Worm (Caenorhabditis elegans) whole organism, mixed stage, embryonic: ENCODE data around the gene str-134.

Experiments used
- M03D4.4 ChIP-seq: sonication (generic microtip); optimal IDR thresholded peaks from 2 replicates; lab custom pipeline; 2017; ENCODE audit warnings: mild to moderate bottlenecking, missing genetic modification characterization, missing compliant biosample characterization
- bed-3 ChIP-seq: fragments of 200-800 bp; sonication (Bioruptor generic); optimal IDR thresholded peaks from 3 replicates; lab custom pipeline; 2018; ENCODE audit warnings: mild to moderate bottlenecking, missing genetic modification characterization, moderate library complexity, missing compliant biosample characterization
- blmp-1 ChIP-seq: fragments of 150-350 bp; optimal IDR thresholded peaks from 2 replicates; lab custom pipeline; 2014; ENCODE audit warnings: missing biosample characterization, missing genetic modification characterization
- ceh-39 ChIP-seq: fragments of 150-350 bp; optimal IDR thresholded peaks from 2 replicates; lab custom pipeline; 2014; ENCODE audit warnings: missing biosample characterization, missing genetic modification characterization
- ceh-43 ChIP-seq: fragments of 200-800 bp; sonication (Bioruptor generic); optimal IDR thresholded peaks from 2 replicates; lab custom pipeline; 2018; ENCODE audit warnings: mild to moderate bottlenecking, missing genetic modification characterization, moderate library complexity, missing compliant biosample characterization
- ceh-83 ChIP-seq: fragments of 200-800 bp; sonication (Bioruptor generic); optimal IDR thresholded peaks from 2 replicates; lab custom pipeline; 2018; ENCODE audit warnings: mild to moderate bottlenecking, missing genetic modification characterization, missing compliant biosample characterization
- ces-1 ChIP-seq: fragments of 150-350 bp; optimal IDR thresholded peaks from 2 replicates; lab custom pipeline; 2014; ENCODE audit warnings: missing biosample characterization, missing genetic modification reagents, missing genetic modification characterization
- cnd-1 ChIP-seq: fragments of 200-800 bp; sonication (Bioruptor generic); optimal IDR thresholded peaks from 2 replicates; lab custom pipeline; 2018; ENCODE audit warnings: mild to moderate bottlenecking, missing genetic modification characterization, missing compliant biosample characterization
- drap-1 ChIP-seq: fragments of 200-800 bp; sonication (Bioruptor generic); optimal IDR thresholded peaks from 3 replicates; lab custom pipeline; 2018; ENCODE audit warnings: mild to moderate bottlenecking, missing genetic modification characterization, missing compliant biosample characterization
- elt-1 ChIP-seq: sonication (generic microtip); optimal IDR thresholded peaks from 2 replicates; lab custom pipeline; 2017; ENCODE audit warnings: missing genetic modification characterization, mild to moderate bottlenecking, missing compliant biosample characterization, antibody characterized with exemption, moderate library complexity, borderline replicate concordance; ENCODE audit not compliant: insufficient read depth
- elt-3 ChIP-seq: fragments of 150-350 bp; optimal IDR thresholded peaks from 2 replicates; lab custom pipeline; 2014; ENCODE audit warnings: missing biosample characterization, missing genetic modification characterization
- flh-1 ChIP-seq: fragments of 200-800 bp; sonication (Bioruptor generic); optimal IDR thresholded peaks from 2 replicates; lab custom pipeline; 2018; ENCODE audit warnings: mild to moderate bottlenecking, missing genetic modification characterization, moderate library complexity, missing compliant biosample characterization
- ham-2 ChIP-seq: fragments of 200-800 bp; sonication (Bioruptor generic); optimal IDR thresholded peaks from 2 replicates; lab custom pipeline; 2018; ENCODE audit warnings: mild to moderate bottlenecking, missing genetic modification characterization, missing compliant biosample characterization
- hlh-1 ChIP-seq: fragments of 150-350 bp; optimal IDR thresholded peaks from 2 replicates; lab custom pipeline; 2014; ENCODE audit warnings: missing biosample characterization, missing genetic modification reagents, missing genetic modification characterization
- lin-13 ChIP-seq: fragments of 150-350 bp; optimal IDR thresholded peaks from 2 replicates; lab custom pipeline; 2014; ENCODE audit warnings: missing biosample characterization, missing genetic modification characterization
- lin-32 ChIP-seq: fragments of 200-800 bp; sonication (Bioruptor generic); optimal IDR thresholded peaks from 2 replicates; lab custom pipeline; 2018; ENCODE audit warnings: mild to moderate bottlenecking, missing genetic modification characterization, missing compliant biosample characterization
- lsy-2 ChIP-seq: fragments of 150-350 bp; optimal IDR thresholded peaks from 2 replicates; lab custom pipeline; 2014; ENCODE audit warnings: missing biosample characterization, missing genetic modification characterization
- mab-5 ChIP-seq: fragments of 150-350 bp; optimal IDR thresholded peaks from 2 replicates; lab custom pipeline; 2014; ENCODE audit warnings: missing biosample characterization, missing genetic modification characterization
- mep-1 ChIP-seq: fragments of 150-350 bp; optimal IDR thresholded peaks from 2 replicates; lab custom pipeline; 2017; ENCODE audit warnings: missing biosample characterization, missing genetic modification reagents, missing genetic modification characterization, inconsistent platforms
- nhr-12 ChIP-seq: fragments of 150-350 bp; optimal IDR thresholded peaks from 2 replicates; lab custom pipeline; 2014; ENCODE audit warnings: missing biosample characterization, missing genetic modification characterization
- nhr-2 ChIP-seq: fragments of 150-350 bp; optimal IDR thresholded peaks from 2 replicates; lab custom pipeline; 2014; ENCODE audit warnings: missing biosample characterization, missing genetic modification characterization
- nhr-237 ChIP-seq: fragments of 150-350 bp; optimal IDR thresholded peaks from 2 replicates; lab custom pipeline; 2014; ENCODE audit warnings: missing biosample characterization, missing genetic modification characterization
- nhr-28 ChIP-seq: fragments of 150-350 bp; optimal IDR thresholded peaks from 2 replicates; lab custom pipeline; 2014; ENCODE audit warnings: missing biosample characterization, missing genetic modification characterization
- nhr-76 ChIP-seq: sonication (generic microtip); optimal IDR thresholded peaks from 2 replicates; lab custom pipeline; 2017; ENCODE audit warnings: missing biosample characterization, missing genetic modification characterization
- pha-4 ChIP-seq: fragments of 150-350 bp; optimal IDR thresholded peaks from 2 replicates; lab custom pipeline; 2018; ENCODE audit warnings: missing biosample characterization, missing genetic modification reagents, missing genetic modification characterization
- sem-2 ChIP-seq: fragments of 200-800 bp; sonication (Bioruptor generic); optimal IDR thresholded peaks from 2 replicates; lab custom pipeline; 2018; ENCODE audit warnings: mild to moderate bottlenecking, missing genetic modification characterization, missing compliant biosample characterization
- snpc-4 ChIP-seq: fragments of 150-350 bp; optimal IDR thresholded peaks from 2 replicates; lab custom pipeline; 2014; ENCODE audit warnings: missing biosample characterization, missing genetic modification characterization
- sptf-1 ChIP-seq: sonication (generic microtip); optimal IDR thresholded peaks from 2 replicates; lab custom pipeline; 2017; ENCODE audit warnings: mild to moderate bottlenecking, missing genetic modification characterization, moderate library complexity, missing compliant biosample characterization
- tbx-8 ChIP-seq: fragments of 200-800 bp; sonication (Bioruptor generic); optimal IDR thresholded peaks from 2 replicates; lab custom pipeline; 2018; ENCODE audit warnings: mild to moderate bottlenecking, missing genetic modification characterization, moderate library complexity, missing compliant biosample characterization
- unc-39 ChIP-seq: fragments of 150-350 bp; optimal IDR thresholded peaks from 2 replicates; lab custom pipeline; 2014; ENCODE audit warnings: missing biosample characterization, missing genetic modification characterization
- unc-62 ChIP-seq: fragments of 150-350 bp; optimal IDR thresholded peaks from 2 replicates; lab custom pipeline; 2014; ENCODE audit warnings: missing biosample characterization, missing genetic modification reagents, missing genetic modification characterization
- zip-8 ChIP-seq: fragments of 150-350 bp; optimal IDR thresholded peaks from 2 replicates; lab custom pipeline; 2014; ENCODE audit warnings: missing biosample characterization, missing genetic modification characterization
- ztf-11 ChIP-seq: fragments of 150-350 bp; optimal IDR thresholded peaks from 2 replicates; lab custom pipeline; 2014; ENCODE audit warnings: missing biosample characterization, missing genetic modification characterization

Gene str-134

DNA sequence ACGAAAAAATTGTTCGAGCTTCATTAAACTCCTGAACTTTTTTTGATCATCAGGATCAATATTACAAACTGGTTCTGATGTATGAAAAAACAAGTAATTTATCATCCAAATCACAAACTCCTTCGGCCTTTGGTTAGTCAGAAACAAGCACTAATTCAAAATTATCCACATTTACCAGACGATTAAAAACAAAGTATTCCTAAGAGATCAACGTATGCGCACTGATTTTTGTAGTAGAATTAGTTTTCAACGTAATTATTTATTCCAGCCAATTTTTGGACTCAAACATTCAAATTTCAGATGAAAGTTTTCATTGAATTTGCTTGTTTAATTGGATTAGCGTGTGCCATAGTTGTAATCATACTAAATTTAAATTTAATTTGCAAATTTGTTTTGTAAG, 36.5 kb upstream of the str-134 start, which contains the start of gene srbc-38:
srbc-38 (plus strand) TSS at position 301 of the 400 bp plus-strand sequence.
- no peak for TF ChIP-seq nhr-2
- TF ChIP-seq drap-1 = no peak
- no peak for TF ChIP-seq nhr-28
- no peak for TF ChIP-seq ces-1 (GFP tag; lab: Kevin White, UChicago)
- no peak for TF ChIP-seq mep-1 (tag; lab: Kevin White, UChicago)
- no peak for TF ChIP-seq nhr-76 (tag; lab: Kevin White, UChicago)
- TF ChIP-seq ceh-39 (tag; lab: Kevin White, UChicago) = no peak
- TF ChIP-seq lin-13 (tag; lab: Kevin White, UChicago) = no peak
- no peak for TF ChIP-seq sem-2 (GFP tag; lab: Kevin White, UChicago)
- no peak for TF ChIP-seq pha-4
- no peak for TF ChIP-seq ham-2 (GFP tag; lab: Kevin White, UChicago)
- no peak for TF ChIP-seq nhr-237 (tag; lab: Kevin White, UChicago)
- no peak for TF ChIP-seq flh-1
- TF ChIP-seq unc-62 = no peak
- TF ChIP-seq elt-1 (tag; lab: Kevin White, UChicago) = no peak
- no peak for TF ChIP-seq ceh-83 (GFP tag; lab: Kevin White, UChicago)
- TF ChIP-seq snpc-4 (tag; lab: Kevin White, UChicago) = no peak
- TF ChIP-seq ceh-43 (GFP tag; lab: Kevin White, UChicago) = no peak

DNA sequence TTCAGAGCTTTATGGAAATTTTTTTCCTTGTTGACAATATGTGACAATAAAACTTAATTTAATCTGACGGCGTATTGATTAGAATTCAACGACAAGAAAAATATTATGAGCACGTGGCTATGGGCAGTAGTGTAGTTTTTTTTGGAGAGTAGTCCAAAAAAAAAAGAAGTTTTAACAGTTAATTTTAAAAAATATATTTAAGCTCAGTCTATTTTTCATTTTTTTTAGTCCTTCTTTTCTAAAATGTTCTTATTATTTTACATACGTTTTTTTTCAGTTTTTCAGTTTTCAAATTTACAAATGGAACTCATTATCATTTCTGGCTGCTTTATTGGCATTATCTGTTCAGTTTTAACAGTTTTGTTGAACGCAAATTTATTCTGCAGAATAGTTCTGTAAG, 34.6 kb upstream of the str-134 start, which contains the start of gene srbc-39:
srbc-39 (plus strand) TSS at position 301 of the 400 bp plus-strand sequence.
- TF ChIP-seq nhr-28 (no peak), ceh-83 (GFP tag; lab: Kevin White, UChicago) (no peak), sem-2 (GFP tag; lab: Kevin White, UChicago) (no peak), M03D4.4 (tag; lab: Kevin White, UChicago) (no peak), tbx-8 (GFP tag; lab: Kevin White, UChicago) (no peak), zip-8 (tag; lab: Kevin White, UChicago) (no peak), pha-4 (no peak), unc-62 (no peak), mab-5 (tag; lab: Kevin White, UChicago) (no peak)

DNA sequence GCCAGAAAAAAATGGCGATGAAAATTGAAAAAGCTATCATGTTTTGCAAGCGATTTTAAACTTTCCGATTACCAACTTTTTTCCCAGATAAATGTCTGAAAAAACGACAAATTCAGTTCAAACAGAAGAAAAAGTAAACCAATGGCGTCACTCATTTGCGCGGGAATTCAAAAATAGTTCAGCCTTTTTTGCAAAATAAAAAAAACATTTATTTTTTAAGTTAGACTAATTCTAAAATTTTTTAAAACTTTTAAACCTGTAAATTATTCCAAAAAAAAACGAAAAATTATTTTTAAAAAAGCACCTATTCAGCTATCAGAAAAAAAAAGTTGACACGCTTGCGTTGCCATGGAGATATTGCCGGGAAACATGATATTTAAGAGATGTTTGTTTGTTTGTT, 30.6 kb upstream of the str-134 start, which contains the start of gene cyp-33C11:
cyp-33C11 (minus strand) TSS at position 101 of the 400 bp plus-strand sequence.
- no peak for TF ChIP-seq nhr-237 (tag; lab: Kevin White, UChicago)
- TF ChIP-seq sem-2 (GFP tag; lab: Kevin White, UChicago) = no peak
- no peak for TF ChIP-seq blmp-1 (tag; lab: Kevin White, UChicago)
- TF ChIP-seq unc-39 (tag; lab: Kevin White, UChicago) = no peak
- TF ChIP-seq ceh-83 (GFP tag; lab: Kevin White, UChicago) = no peak
- no peak for TF ChIP-seq zip-8 (tag; lab: Kevin White, UChicago)
- TF ChIP-seq drap-1 = no peak
- no peak for TF ChIP-seq bed-3 (GFP tag; lab: Kevin White, UChicago)
- TF ChIP-seq mep-1 (tag; lab: Kevin White, UChicago) = no peak

DNA sequence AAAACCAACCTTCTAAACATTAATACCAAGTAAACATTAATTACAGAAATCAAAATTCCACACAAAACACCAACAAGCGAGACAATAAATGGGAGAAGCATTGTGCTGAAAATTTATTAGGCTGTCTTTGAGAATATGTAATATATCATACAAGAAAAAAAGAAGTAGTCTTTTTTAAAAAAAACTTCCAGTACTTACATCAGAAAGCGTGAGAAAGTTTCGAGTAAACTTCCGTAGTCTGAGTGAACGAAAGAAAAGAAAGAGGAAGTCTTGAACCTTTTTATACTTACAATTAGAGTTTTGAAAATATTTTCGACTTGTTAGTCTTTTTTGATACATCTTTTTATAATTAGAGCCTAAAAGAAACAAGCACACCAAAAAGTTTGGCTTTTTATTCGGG, 23.7 kb upstream of the str-134 start, which contains the start of gene srbc-40:
srbc-40 (minus strand) TSS at position 101 of the 400 bp plus-strand sequence.
- no peak for TF ChIP-seq blmp-1 (tag; lab: Kevin White, UChicago)
- no peak for TF ChIP-seq hlh-1
- TF ChIP-seq snpc-4 (tag; lab: Kevin White, UChicago) = no peak
- TF ChIP-seq lin-32 (GFP tag; lab: Kevin White, UChicago) = no peak
- TF ChIP-seq nhr-12 (tag; lab: Kevin White, UChicago) = no peak
- no peak for TF ChIP-seq sptf-1
- no peak for TF ChIP-seq ztf-11 (tag; lab: Kevin White, UChicago)
- TF ChIP-seq zip-8 (tag; lab: Kevin White, UChicago) = no peak
- TF ChIP-seq elt-3 (tag; lab: Kevin White, UChicago) = no peak
- no peak for TF ChIP-seq mab-5 (tag; lab: Kevin White, UChicago)
- no peak for TF ChIP-seq lsy-2 (tag; lab: Kevin White, UChicago)

DNA sequence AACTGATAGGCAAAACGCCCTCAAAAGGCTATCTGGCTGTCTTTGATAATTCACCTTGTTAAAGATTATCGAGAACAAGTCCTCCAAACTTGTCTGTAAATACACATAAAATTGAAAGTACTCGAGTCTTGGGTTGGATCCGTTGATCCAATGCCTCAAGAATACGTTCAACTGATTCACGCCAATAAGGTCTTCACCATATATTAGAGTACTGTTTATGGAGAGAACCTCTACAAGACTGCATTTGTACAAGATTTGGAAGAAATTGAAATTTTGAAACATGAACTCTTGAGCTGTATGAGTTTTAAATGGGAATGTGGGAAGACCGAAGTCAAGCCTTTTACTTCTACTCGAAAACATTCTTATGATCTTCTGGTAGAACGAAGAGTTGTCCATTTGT, 20.6 kb upstream of the str-134 start:
- TF ChIP-seq ceh-83 (GFP tag; lab: Kevin White, UChicago) = no peak
- TF ChIP-seq nhr-237 (tag; lab: Kevin White, UChicago) = no peak
- TF ChIP-seq elt-1 (tag; lab: Kevin White, UChicago) = no peak
- TF ChIP-seq nhr-76 (tag; lab: Kevin White, UChicago) = no peak
- no peak for TF ChIP-seq ces-1 (GFP tag; lab: Kevin White, UChicago)
- no peak for TF ChIP-seq bed-3 (GFP tag; lab: Kevin White, UChicago)
- TF ChIP-seq lin-32 (GFP tag; lab: Kevin White, UChicago) = no peak
- TF ChIP-seq snpc-4 (tag; lab: Kevin White, UChicago) = no peak
- no peak for TF ChIP-seq lsy-2 (tag; lab: Kevin White, UChicago)
- TF ChIP-seq cnd-1 (tag; lab: Kevin White, UChicago) = no peak
- no peak for TF ChIP-seq ztf-11 (tag; lab: Kevin White, UChicago)
- TF ChIP-seq sem-2 (GFP tag; lab: Kevin White, UChicago) = no peak
- no peak for TF ChIP-seq ceh-43 (GFP tag; lab: Kevin White, UChicago)
- no peak for TF ChIP-seq mab-5 (tag; lab: Kevin White, UChicago)
- no peak for TF ChIP-seq unc-39 (tag; lab: Kevin White, UChicago)
- TF ChIP-seq nhr-12 (tag; lab: Kevin White, UChicago) = no peak
